Fruit fly (Drosophila melanogaster) whole organism, embryonic: Measurements from ENCODE around the gene Ctr1A.

Source experiments
- Antp ChIP-seq: fragments of 200-800 bp; sonication (Bioruptor generic); optimal IDR thresholded peaks from 3 replicates; lab custom pipeline; 2016; ENCODE audit warnings: missing biosample characterization, missing genetic modification characterization
- CG10274 ChIP-seq: fragments of 200-800 bp; sonication (Bioruptor generic); optimal IDR thresholded peaks from 3 replicates; lab custom pipeline; 2017; ENCODE audit warnings: missing biosample characterization, mild to moderate bottlenecking, missing genetic modification characterization
- CG12659 ChIP-seq: fragments of 200-800 bp; sonication (Bioruptor generic); optimal IDR thresholded peaks from 3 replicates; lab custom pipeline; 2017; ENCODE audit warnings: mild to moderate bottlenecking, missing biosample characterization, missing genetic modification reagents, missing genetic modification characterization
- CG12942 ChIP-seq: fragments of 200-800 bp; sonication (Bioruptor generic); optimal IDR thresholded peaks from 3 replicates; lab custom pipeline; 2016; ENCODE audit warnings: missing biosample characterization, missing genetic modification characterization
- CG14441 ChIP-seq: fragments of 200-800 bp; sonication (Bioruptor generic); IDR thresholded peaks from 2 replicates; pipeline ENCODE4 v1.3.6; 2022; ENCODE audit warnings: missing biosample characterization, missing genetic modification characterization
- CG15601 ChIP-seq: fragments of 200-800 bp; sonication (Bioruptor generic); optimal IDR thresholded peaks from 3 replicates; lab custom pipeline; 2019; ENCODE audit warnings: missing biosample characterization, mild to moderate bottlenecking, missing genetic modification characterization, moderate library complexity
- CG1602 ChIP-seq: fragments of 200-800 bp; sonication (Bioruptor generic); optimal IDR thresholded peaks from 3 replicates; lab custom pipeline; 2016; ENCODE audit warnings: missing biosample characterization, missing genetic modification characterization
- CG17802 ChIP-seq: fragments of 200-800 bp; sonication (Bioruptor generic); optimal IDR thresholded peaks from 2 replicates; lab custom pipeline; 2018; ENCODE audit warnings: missing biosample characterization, mild to moderate bottlenecking, missing genetic modification characterization, moderate library complexity
- CG1792 ChIP-seq: fragments of 200-800 bp; sonication (Bioruptor generic); optimal IDR thresholded peaks from 2 replicates; lab custom pipeline; 2016; ENCODE audit warnings: missing biosample characterization, missing genetic modification characterization
- CG1832 ChIP-seq: fragments of 200-800 bp; sonication (Bioruptor generic); optimal IDR thresholded peaks from 2 replicates; lab custom pipeline; 2017; ENCODE audit warnings: missing biosample characterization, mild to moderate bottlenecking, missing genetic modification characterization, inconsistent platforms
- CG2120 ChIP-seq: fragments of 200-800 bp; sonication (Bioruptor generic); optimal IDR thresholded peaks from 3 replicates; lab custom pipeline; 2016; ENCODE audit warnings: missing biosample characterization, missing genetic modification characterization
- CG30431 ChIP-seq: fragments of 200-800 bp; sonication (Bioruptor generic); optimal IDR thresholded peaks from 2 replicates; lab custom pipeline; 2017; ENCODE audit warnings: missing biosample characterization, missing genetic modification characterization
- CG6654 ChIP-seq: fragments of 200-800 bp; sonication (Bioruptor generic); optimal IDR thresholded peaks from 2 replicates; lab custom pipeline; 2017; ENCODE audit warnings: missing biosample characterization, mild to moderate bottlenecking, missing genetic modification characterization
- CG9215 ChIP-seq: fragments of 200-800 bp; sonication (Bioruptor generic); IDR thresholded peaks from 2 replicates; pipeline ENCODE4 v1.3.6; 2022; ENCODE audit warnings: missing biosample characterization, missing genetic modification characterization
- CHES-1-like ChIP-seq: fragments of 200-800 bp; sonication (Bioruptor generic); optimal IDR thresholded peaks from 2 replicates; lab custom pipeline; 2016; ENCODE audit warnings: missing biosample characterization, missing genetic modification characterization
- Dref ChIP-seq: fragments of 200-800 bp; sonication (Bioruptor generic); IDR thresholded peaks from 2 replicates; pipeline ENCODE4 v1.3.6; 2022; ENCODE audit warnings: missing biosample characterization, missing genetic modification characterization
- Ets97D ChIP-seq: fragments of 200-800 bp; sonication (Bioruptor generic); optimal IDR thresholded peaks from 3 replicates; lab custom pipeline; 2016; ENCODE audit warnings: missing biosample characterization, missing genetic modification characterization
- H15 ChIP-seq: fragments of 200-800 bp; sonication (Bioruptor generic); IDR thresholded peaks from 3 replicates; pipeline ENCODE4 v1.3.6; 2022; ENCODE audit warnings: missing biosample characterization, missing genetic modification characterization
- HLH3B ChIP-seq: fragments of 200-800 bp; sonication (Bioruptor generic); IDR thresholded peaks from 2 replicates; pipeline ENCODE4 v1.3.6; 2022; ENCODE audit warnings: missing biosample characterization, missing genetic modification characterization
- Hmr ChIP-seq: fragments of 200-800 bp; sonication (Bioruptor generic); optimal IDR thresholded peaks from 3 replicates; lab custom pipeline; 2017; ENCODE audit warnings: mild to moderate bottlenecking, missing biosample characterization, missing genetic modification reagents, missing genetic modification characterization
- Hsf ChIP-seq: fragments of 200-800 bp; sonication (Bioruptor generic); optimal IDR thresholded peaks from 3 replicates; lab custom pipeline; 2016; ENCODE audit warnings: missing biosample characterization, missing genetic modification characterization
- Lim3 ChIP-seq: fragments of 200-800 bp; sonication (Bioruptor generic); IDR thresholded peaks from 2 replicates; pipeline ENCODE4 v1.3.6; 2022; ENCODE audit warnings: missing biosample characterization, missing genetic modification characterization
- NFAT ChIP-seq: fragments of 200-800 bp; sonication (Bioruptor generic); IDR thresholded peaks from 2 replicates; pipeline ENCODE4 v1.3.6; 2022; ENCODE audit warnings: missing biosample characterization, missing genetic modification characterization
- Opbp ChIP-seq: fragments of 200-800 bp; sonication (Bioruptor generic); IDR thresholded peaks from 3 replicates; pipeline ENCODE4 v1.3.6; 2022; ENCODE audit warnings: missing biosample characterization, missing genetic modification characterization; ENCODE audit not compliant: partially characterized antibody
- Optix ChIP-seq: fragments of 200-800 bp; sonication (Bioruptor generic); IDR thresholded peaks from 3 replicates; pipeline ENCODE4 v1.3.6; 2022; ENCODE audit warnings: missing biosample characterization, missing genetic modification characterization
- Poxn ChIP-seq: fragments of 200-800 bp; sonication (Bioruptor generic); IDR thresholded peaks from 2 replicates; pipeline ENCODE4 v1.3.6; 2022; ENCODE audit warnings: missing biosample characterization, missing genetic modification characterization
- Rfx ChIP-seq: fragments of 200-800 bp; sonication (Bioruptor generic); IDR thresholded peaks from 2 replicates; pipeline ENCODE4 v1.3.6; 2022; ENCODE audit warnings: missing biosample characterization, missing genetic modification characterization
- Sox100B ChIP-seq: fragments of 200-800 bp; sonication (Bioruptor generic); optimal IDR thresholded peaks from 3 replicates; lab custom pipeline; 2018; ENCODE audit warnings: missing biosample characterization, mild to moderate bottlenecking, missing genetic modification characterization
- Sry-δ ChIP-seq: fragments of 200-800 bp; sonication (Bioruptor generic); optimal IDR thresholded peaks from 2 replicates; lab custom pipeline; 2016; ENCODE audit warnings: missing biosample characterization, missing genetic modification characterization
- Taf1 ChIP-seq: fragments of 200-800 bp; sonication (Bioruptor generic); IDR thresholded peaks from 2 replicates; pipeline ENCODE4 v1.3.6; 2022; ENCODE audit warnings: missing biosample characterization, missing genetic modification characterization
- bbx ChIP-seq: fragments of 200-800 bp; sonication (Bioruptor generic); IDR thresholded peaks from 2 replicates; pipeline ENCODE4 v1.3.6; 2022; ENCODE audit warnings: missing biosample characterization, missing genetic modification characterization; ENCODE audit not compliant: partially characterized antibody
- bowl ChIP-seq: fragments of 200-800 bp; sonication (Bioruptor generic); IDR thresholded peaks from 2 replicates; pipeline ENCODE4 v1.3.6; 2022; ENCODE audit warnings: missing biosample characterization, missing genetic modification characterization
- disco-r ChIP-seq: fragments of 200-800 bp; sonication (Bioruptor generic); optimal IDR thresholded peaks from 2 replicates; lab custom pipeline; 2016; ENCODE audit warnings: missing biosample characterization, missing genetic modification characterization
- dpn ChIP-seq, 2 experiments: fragments of 200-800 bp; sonication (Bioruptor generic); optimal IDR thresholded peaks; 3 replicates each; lab custom pipeline; 2016; ENCODE audit warnings: missing biosample characterization in 2 of 2, missing genetic modification characterization in 2 of 2
- fd64A ChIP-seq: fragments of 200-800 bp; sonication (Bioruptor generic); optimal IDR thresholded peaks from 3 replicates; lab custom pipeline; 2018; ENCODE audit warnings: missing biosample characterization, mild to moderate bottlenecking, missing genetic modification characterization
- fu2 ChIP-seq: fragments of 200-800 bp; sonication (Bioruptor generic); optimal IDR thresholded peaks from 2 replicates; lab custom pipeline; 2016; ENCODE audit warnings: missing biosample characterization, missing genetic modification characterization
- gsb ChIP-seq: fragments of 200-800 bp; sonication (Bioruptor generic); IDR thresholded peaks from 2 replicates; pipeline ENCODE4 v1.3.6; 2022; ENCODE audit warnings: missing biosample characterization, missing genetic modification characterization
- gsb-n ChIP-seq: fragments of 200-800 bp; sonication (Bioruptor generic); optimal IDR thresholded peaks from 3 replicates; lab custom pipeline; 2018; ENCODE audit warnings: missing biosample characterization, mild to moderate bottlenecking, missing genetic modification characterization
- her ChIP-seq: fragments of 200-800 bp; sonication (Bioruptor generic); optimal IDR thresholded peaks from 2 replicates; lab custom pipeline; 2016; ENCODE audit warnings: missing biosample characterization, missing genetic modification characterization
- insv ChIP-seq, 2 experiments: fragments of 200-800 bp; sonication (Bioruptor generic); optimal IDR thresholded peaks; 3 replicates each; lab custom pipeline; 2016 to 2018; ENCODE audit warnings: missing biosample characterization in 2 of 2, missing genetic modification characterization in 2 of 2
- otp ChIP-seq: fragments of 200-800 bp; sonication (Bioruptor generic); IDR thresholded peaks from 3 replicates; pipeline ENCODE4, ENCODE4 v1.3.6; 2022; ENCODE audit warnings: missing biosample characterization, missing genetic modification characterization
- pros ChIP-seq: fragments of 200-800 bp; sonication (Bioruptor generic); optimal IDR thresholded peaks from 3 replicates; lab custom pipeline; 2019; ENCODE audit warnings: missing biosample characterization, mild to moderate bottlenecking, missing genetic modification characterization, moderate library complexity
- sisA ChIP-seq: fragments of 200-800 bp; sonication (Bioruptor generic); IDR thresholded peaks from 2 replicates; pipeline ENCODE4 v1.3.6; 2022; ENCODE audit warnings: missing biosample characterization, missing genetic modification characterization
- sug ChIP-seq: fragments of 200-800 bp; optimal IDR thresholded peaks from 2 replicates; lab custom pipeline; 2019; ENCODE audit warnings: missing biosample characterization, mild to moderate bottlenecking, missing genetic modification characterization, moderate library complexity
- tgo ChIP-seq: fragments of 200-800 bp; sonication (Bioruptor generic); IDR thresholded peaks from 3 replicates; pipeline ENCODE4 v1.3.6; 2022; ENCODE audit warnings: missing biosample characterization, missing genetic modification characterization
- tin ChIP-seq: fragments of 200-800 bp; sonication (Bioruptor generic); optimal IDR thresholded peaks from 3 replicates; lab custom pipeline; 2016; ENCODE audit warnings: missing biosample characterization, missing genetic modification characterization
- toy ChIP-seq: fragments of 200-800 bp; sonication (Bioruptor generic); IDR thresholded peaks from 2 replicates; pipeline ENCODE4 v1.3.6; 2022; ENCODE audit warnings: missing biosample characterization, missing genetic modification characterization
- trem ChIP-seq: fragments of 200-800 bp; optimal IDR thresholded peaks from 3 replicates; lab custom pipeline; 2019; ENCODE audit warnings: missing biosample characterization, mild to moderate bottlenecking, missing genetic modification characterization, moderate library complexity
- vnd ChIP-seq: fragments of 200-800 bp; sonication (Bioruptor generic); IDR thresholded peaks from 3 replicates; pipeline ENCODE4 v1.3.6; 2022; ENCODE audit warnings: missing biosample characterization, missing genetic modification characterization; ENCODE audit not compliant: partially characterized antibody
- wdn ChIP-seq: fragments of 200-800 bp; sonication (Bioruptor generic); IDR thresholded peaks from 2 replicates; pipeline ENCODE4 v1.3.6; 2022; ENCODE audit warnings: missing biosample characterization, missing genetic modification characterization
- yki ChIP-seq: fragments of >200 bp; optimal IDR thresholded peaks from 3 replicates; lab custom pipeline; 2018
- zfh1 ChIP-seq: fragments of 200-800 bp; sonication (Bioruptor generic); IDR thresholded peaks from 3 replicates; pipeline ENCODE4 v1.3.6; 2022; ENCODE audit warnings: missing biosample characterization, missing genetic modification characterization

The Ctr1A gene

DNA sequence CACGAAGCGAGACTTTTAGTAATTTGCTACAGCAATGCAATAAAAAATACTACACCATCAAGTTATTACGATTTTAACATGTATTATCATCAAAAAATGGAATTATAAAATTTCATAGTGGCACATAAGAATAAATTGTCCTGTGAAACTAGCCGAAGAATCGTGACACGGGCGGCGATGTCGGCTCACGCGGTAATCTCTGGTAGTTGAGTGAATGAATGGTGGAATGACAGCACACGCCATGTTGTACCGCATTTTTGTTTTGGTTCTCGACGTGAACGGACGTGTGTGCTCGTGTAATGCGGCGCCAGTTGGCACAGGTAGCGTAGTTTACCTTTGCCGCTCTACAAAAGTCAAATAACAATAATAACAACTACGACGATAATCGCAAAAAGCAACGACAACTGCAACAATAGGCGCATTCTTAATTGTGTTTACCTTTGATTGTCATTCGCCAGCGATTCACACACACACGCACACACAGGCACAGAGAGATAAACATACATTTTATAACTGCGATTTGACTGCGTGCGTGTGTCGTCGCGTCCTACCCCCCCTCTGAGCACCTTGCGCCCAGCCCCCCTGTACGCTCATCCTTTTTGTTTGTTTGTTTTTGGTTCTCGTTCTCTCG lies 37.9 kb downstream of the Ctr1A start, which contains the start of gene CG14441 (continued):
- peak; percentile 39; the same call in 1 of the 3 replicates for TF ChIP-seq otp (GFP tag; lab: Robert Waterston, UW)
- TF ChIP-seq Ets97D (GFP tag; lab: Kevin White, UChicago), result peak; percentile 6
- peak in 1 of 2 experiments; percentile 44 for TF ChIP-seq insv (GFP tag; optimal IDR thresholded peaks at IDR 0.05; lab: Kevin White, UChicago)
- peak; percentile 31 for TF ChIP-seq Sry-δ
- no peak for TF ChIP-seq H15 (GFP tag; lab: Robert Waterston, UW)
- TF ChIP-seq Hmr (GFP tag; lab: Kevin White, UChicago), result peak; percentile 80
- TF ChIP-seq fu2 (GFP tag; lab: Kevin White, UChicago), result no peak
- no peak for TF ChIP-seq Taf1
- peak; percentile 53 for TF ChIP-seq Rfx (GFP tag; lab: Robert Waterston, UW)
- no peak for TF ChIP-seq CG17802
- TF ChIP-seq Sox100B (GFP tag; lab: Kevin White, UChicago), result peak; percentile 56
- TF ChIP-seq CHES-1-like (GFP tag; lab: Kevin White, UChicago), result peak; percentile 25
- TF ChIP-seq fd64A (GFP tag; lab: Kevin White, UChicago), result peak; percentile 54
- peak; percentile 49; the same call in 1 of the 2 replicates for TF ChIP-seq CG14441 (GFP tag; lab: Robert Waterston, UW)
- peak; percentile 98 for TF ChIP-seq vnd (GFP tag; lab: Robert Waterston, UW)
- TF ChIP-seq Hsf (GFP tag; lab: Kevin White, UChicago), result peak; percentile 26
- peak; percentile 97 for TF ChIP-seq bbx (GFP tag; lab: Robert Waterston, UW)
- no peak for TF ChIP-seq wdn (GFP tag; lab: Robert Waterston, UW)
- peak; percentile 5 to 21 for TF ChIP-seq dpn (GFP tag; optimal IDR thresholded peaks at IDR 0.05; lab: Kevin White, UChicago)
- peak; percentile 93 for TF ChIP-seq Opbp (GFP tag; lab: Robert Waterston, UW)
- peak; percentile 5 for TF ChIP-seq Antp (GFP tag; lab: Kevin White, UChicago)
- TF ChIP-seq her (GFP tag; lab: Kevin White, UChicago), result peak; percentile 40
- TF ChIP-seq CG12659 (GFP tag; lab: Kevin White, UChicago), result peak; percentile 35
- TF ChIP-seq sisA (GFP tag; lab: Robert Waterston, UW), result no peak
- no peak for TF ChIP-seq Poxn (GFP tag; lab: Robert Waterston, UW)
- peak; percentile 52 for TF ChIP-seq disco-r (GFP tag; lab: Kevin White, UChicago)
- peak; percentile 65 for TF ChIP-seq CG2120 (GFP tag; lab: Kevin White, UChicago)
- TF ChIP-seq CG9215 (GFP tag; lab: Robert Waterston, UW), result no peak
- no peak for TF ChIP-seq yki (lab: Kevin White, UChicago)
- peak; percentile 19; the same call in 1 of the 2 replicates for TF ChIP-seq NFAT (GFP tag; lab: Robert Waterston, UW)
- no peak for TF ChIP-seq Dref (GFP tag; lab: Robert Waterston, UW)
- TF ChIP-seq gsb-n (tag; lab: Kevin White, UChicago), result peak; percentile 28
- peak; percentile 0 for TF ChIP-seq CG1792 (GFP tag; lab: Kevin White, UChicago)
- no peak for TF ChIP-seq CG1832 (GFP tag; lab: Kevin White, UChicago)
- no peak for TF ChIP-seq Lim3 (GFP tag; lab: Robert Waterston, UW)
- peak; percentile 53 for TF ChIP-seq sug (tag; lab: Kevin White, UChicago)
- no peak for TF ChIP-seq CG1602 (GFP tag; lab: Kevin White, UChicago)
- TF ChIP-seq zfh1, result no peak; the same call in 2 of the 3 replicates
- no peak for TF ChIP-seq tin (GFP tag; lab: Kevin White, UChicago)
- no peak for TF ChIP-seq gsb (GFP tag; lab: Robert Waterston, UW)
- TF ChIP-seq tgo (GFP tag; lab: Robert Waterston, UW), result no peak
- TF ChIP-seq Optix (GFP tag; lab: Robert Waterston, UW), result no peak
- no peak for TF ChIP-seq HLH3B (GFP tag; lab: Robert Waterston, UW)
- no peak for TF ChIP-seq CG30431 (GFP tag; lab: Kevin White, UChicago)
- 0 out of 2 replicates have a peak, but pooled peaks have one; percentile 27 for TF ChIP-seq toy
- no peak for TF ChIP-seq trem
- no peak for TF ChIP-seq pros (GFP tag; lab: Kevin White, UChicago)
- TF ChIP-seq bowl (GFP tag; lab: Robert Waterston, UW), result no peak
- TF ChIP-seq CG6654 (GFP tag; lab: Kevin White, UChicago), result no peak
- TF ChIP-seq CG12942 (GFP tag; lab: Kevin White, UChicago), result no peak
- no peak for TF ChIP-seq CG10274 (GFP tag; lab: Kevin White, UChicago)
- TF ChIP-seq CG15601 (tag; lab: Kevin White, UChicago), result peak; percentile 12
